Worm (Caenorhabditis elegans) whole organism, L3 larva: Measurements from ENCODE around the gene F49E11.2.

ENCODE experiments used
- R02D3.7 ChIP-seq: fragments of 150-350 bp; optimal IDR thresholded peaks from 2 replicates; lab custom pipeline; 2014; ENCODE audit warnings: missing biosample characterization, missing genetic modification characterization
- ceh-28 ChIP-seq: fragments of 150-350 bp; optimal IDR thresholded peaks from 2 replicates; lab custom pipeline; 2014; ENCODE audit warnings: missing biosample characterization, missing genetic modification reagents, missing genetic modification characterization
- ceh-9 ChIP-seq: sonication (generic microtip); optimal IDR thresholded peaks from 2 replicates; lab custom pipeline; 2018; ENCODE audit warnings: missing biosample characterization, missing genetic modification characterization
- egl-27 ChIP-seq: sonication (generic microtip); optimal IDR thresholded peaks from 4 replicates; lab custom pipeline; 2017; ENCODE audit warnings: missing biosample characterization, missing genetic modification reagents, missing genetic modification characterization
- elt-1 ChIP-seq: fragments of 150-350 bp; optimal IDR thresholded peaks from 2 replicates; lab custom pipeline; 2014; ENCODE audit warnings: missing biosample characterization, missing genetic modification characterization
- elt-3 ChIP-seq, 3 experiments: fragments of 150-350 bp in 1 of 3; sonication (generic microtip) in 2 of 3; optimal IDR thresholded peaks; 2 replicates in 2 of 3; 4 replicates in 1 of 3; lab custom pipeline; 2014 to 2017; ENCODE audit warnings: missing biosample characterization in 3 of 3, missing genetic modification characterization in 3 of 3
- fkh-10 ChIP-seq: sonication (generic microtip); optimal IDR thresholded peaks from 2 replicates; lab custom pipeline; 2017; ENCODE audit warnings: missing biosample characterization, missing genetic modification reagents, missing genetic modification characterization
- fkh-2 ChIP-seq: fragments of 150-350 bp; optimal IDR thresholded peaks from 2 replicates; lab custom pipeline; 2014; ENCODE audit warnings: missing biosample characterization, missing genetic modification reagents, missing genetic modification characterization
- fos-1 ChIP-seq: fragments of 150-350 bp; optimal IDR thresholded peaks from 2 replicates; lab custom pipeline; 2014; ENCODE audit warnings: missing biosample characterization, missing genetic modification characterization
- lin-15B ChIP-seq: fragments of 150-350 bp; optimal IDR thresholded peaks from 2 replicates; lab custom pipeline; 2014; ENCODE audit warnings: missing biosample characterization, missing genetic modification characterization
- lin-39 ChIP-seq: fragments of 150-350 bp; optimal IDR thresholded peaks from 2 replicates; lab custom pipeline; 2018; ENCODE audit warnings: missing biosample characterization, missing genetic modification reagents, missing genetic modification characterization
- mdl-1 ChIP-seq: fragments of 150-350 bp; optimal IDR thresholded peaks from 2 replicates; lab custom pipeline; 2014; ENCODE audit warnings: missing biosample characterization, missing genetic modification characterization
- mml-1 ChIP-seq: fragments of 150-350 bp; sonication (generic microtip); optimal IDR thresholded peaks from 3 replicates; lab custom pipeline; 2014; ENCODE audit warnings: missing biosample characterization, missing genetic modification characterization
- nhr-11 ChIP-seq: fragments of 150-350 bp; optimal IDR thresholded peaks from 2 replicates; lab custom pipeline; 2014; ENCODE audit warnings: missing biosample characterization, missing genetic modification characterization
- nhr-12 ChIP-seq: fragments of 150-350 bp; optimal IDR thresholded peaks from 2 replicates; lab custom pipeline; 2014; ENCODE audit warnings: missing biosample characterization, missing genetic modification characterization
- nhr-23 ChIP-seq: fragments of 150-350 bp; optimal IDR thresholded peaks from 2 replicates; lab custom pipeline; 2014; ENCODE audit warnings: missing biosample characterization, missing genetic modification reagents, missing genetic modification characterization
- nhr-237 ChIP-seq: fragments of 150-350 bp; optimal IDR thresholded peaks from 2 replicates; lab custom pipeline; 2014; ENCODE audit warnings: missing biosample characterization, missing genetic modification characterization
- nhr-25 ChIP-seq: sonication (generic microtip); optimal IDR thresholded peaks from 2 replicates; lab custom pipeline; 2017; ENCODE audit warnings: missing biosample characterization, missing genetic modification characterization
- nhr-43 ChIP-seq: sonication (generic microtip); optimal IDR thresholded peaks from 2 replicates; lab custom pipeline; 2016; ENCODE audit warnings: mild to moderate bottlenecking, missing genetic modification characterization, missing compliant biosample characterization; ENCODE audit not compliant: poor library complexity, severe bottlenecking
- nhr-67 ChIP-seq: fragments of 150-350 bp; optimal IDR thresholded peaks from 2 replicates; lab custom pipeline; 2014; ENCODE audit warnings: missing biosample characterization, missing genetic modification characterization
- pqm-1 ChIP-seq: fragments of 150-350 bp; optimal IDR thresholded peaks from 2 replicates; lab custom pipeline; 2017; ENCODE audit warnings: missing biosample characterization, missing genetic modification characterization, inconsistent platforms
- sea-2 ChIP-seq: fragments of 150-350 bp; sonication (generic microtip); optimal IDR thresholded peaks from 4 replicates; lab custom pipeline; 2014; ENCODE audit warnings: missing biosample characterization, missing genetic modification reagents, missing genetic modification characterization
- skn-1 ChIP-seq: fragments of 150-350 bp; optimal IDR thresholded peaks from 2 replicates; lab custom pipeline; 2014; ENCODE audit warnings: missing biosample characterization, missing genetic modification characterization
- snpc-4 ChIP-seq: fragments of 150-350 bp; optimal IDR thresholded peaks from 2 replicates; lab custom pipeline; 2014; ENCODE audit warnings: missing biosample characterization, missing genetic modification characterization
- tbx-2 ChIP-seq: sonication (generic microtip); optimal IDR thresholded peaks from 2 replicates; lab custom pipeline; 2016; ENCODE audit warnings: mild to moderate bottlenecking, missing genetic modification characterization, missing compliant biosample characterization
- unc-39 ChIP-seq: sonication (generic microtip); optimal IDR thresholded peaks from 4 replicates; lab custom pipeline; 2017; ENCODE audit warnings: missing biosample characterization, missing genetic modification characterization
- unc-62 ChIP-seq: fragments of 150-350 bp; sonication (generic microtip); optimal IDR thresholded peaks from 4 replicates; lab custom pipeline; 2014; ENCODE audit warnings: missing biosample characterization, missing genetic modification reagents, missing genetic modification characterization
- zag-1 ChIP-seq: fragments of 150-350 bp; optimal IDR thresholded peaks from 2 replicates; lab custom pipeline; 2014; ENCODE audit warnings: missing biosample characterization, missing genetic modification characterization
- ztf-11 ChIP-seq: fragments of 150-350 bp; optimal IDR thresholded peaks from 2 replicates; lab custom pipeline; 2014; ENCODE audit warnings: missing biosample characterization, missing genetic modification characterization
- ztf-4 ChIP-seq: fragments of 150-350 bp; optimal IDR thresholded peaks from 2 replicates; lab custom pipeline; 2014; ENCODE audit warnings: missing biosample characterization, missing genetic modification characterization

The F49E11.2 gene

ce11 chrIV:13075625-13076252 lies 37.0 kb upstream of the F49E11.2 start:
- TF ChIP-seq nhr-43 (tag; lab: Kevin White, UChicago) = peak; percentile 63
- peak; percentile 51 for TF ChIP-seq nhr-23 (tag; lab: Kevin White, UChicago)
- peak in 2 of 3 experiments; percentile 43 to 47 for TF ChIP-seq elt-3 (tag; optimal IDR thresholded peaks at IDR 0.05; lab: Kevin White, UChicago)
- no peak for TF ChIP-seq fkh-2 (tag; lab: Kevin White, UChicago)
- TF ChIP-seq nhr-25 = peak; percentile 17
- TF ChIP-seq, all 47 proteins: peak for 4

- TF ChIP-seq pqm-1 (no peak), ztf-4 (no peak), ztf-11 (no peak), sea-2 (GFP tag; lab: Kevin White, UChicago) (no peak), lin-15B (tag; lab: Kevin White, UChicago) (no peak), tbx-2 (tag; lab: Kevin White, UChicago) (no peak), zag-1 (tag; lab: Kevin White, UChicago) (no peak), skn-1 (tag; lab: Kevin White, UChicago) (no peak), snpc-4 (tag; lab: Kevin White, UChicago) (no peak)
Measured at ce11 chrIV:13071445-13071844, 32.7 kb upstream of the F49E11.2 start, which contains the start of gene scl-8. Gene scl-8, plus strand, starts transcription at chrIV:13071745.

ce11 chrIV:13070142-13070541 lies 31.4 kb upstream of the F49E11.2 start, which contains the start of gene scl-7:
Gene scl-7, plus strand, starts transcription at chrIV:13070442.
- TF ChIP-seq mdl-1 (tag; lab: Kevin White, UChicago) = no peak
- no peak for TF ChIP-seq ceh-9 (tag; lab: Kevin White, UChicago)
- no peak for TF ChIP-seq lin-39 (tag; lab: Kevin White, UChicago)
- TF ChIP-seq nhr-25 = no peak
- TF ChIP-seq nhr-23 (tag; lab: Kevin White, UChicago) = no peak
- TF ChIP-seq elt-1 (tag; lab: Kevin White, UChicago) = no peak
- TF ChIP-seq zag-1 (tag; lab: Kevin White, UChicago) = no peak
- TF ChIP-seq nhr-67 (tag; lab: Kevin White, UChicago) = no peak
- no peak for TF ChIP-seq nhr-12
- TF ChIP-seq nhr-43 (tag; lab: Kevin White, UChicago) = no peak
- TF ChIP-seq unc-62 (GFP tag; lab: Kevin White, UChicago) = no peak
- TF ChIP-seq egl-27 (tag; lab: Kevin White, UChicago) = no peak
- TF ChIP-seq, all 47 proteins: peak for 0

ce11 chrIV:13068451-13068850 lies 29.7 kb upstream of the F49E11.2 start, which contains the start of gene scl-6:
Gene scl-6, plus strand, starts transcription at chrIV:13068751.
- TF ChIP-seq nhr-237 = no peak
- no peak for TF ChIP-seq elt-3 (tag; optimal IDR thresholded peaks at IDR 0.05; lab: Kevin White, UChicago)
- TF ChIP-seq lin-15B (tag; lab: Kevin White, UChicago) = no peak
- TF ChIP-seq mml-1 (tag; lab: Kevin White, UChicago) = no peak

ce11 chrIV:13067200-13067599 lies 28.4 kb upstream of the F49E11.2 start, which contains the start of gene col-131:
Gene col-131, minus strand, starts transcription at chrIV:13067300.
- no peak for TF ChIP-seq nhr-12
- no peak for TF ChIP-seq nhr-25
- TF ChIP-seq sea-2 (GFP tag; lab: Kevin White, UChicago) = no peak
- no peak for TF ChIP-seq ztf-11
- no peak for TF ChIP-seq fkh-10
- no peak for TF ChIP-seq fos-1 (tag; lab: Kevin White, UChicago)
- TF ChIP-seq ceh-28 (tag; lab: Kevin White, UChicago) = no peak
- no peak for TF ChIP-seq skn-1 (tag; lab: Kevin White, UChicago)
- TF ChIP-seq elt-3 (tag; optimal IDR thresholded peaks at IDR 0.05; lab: Kevin White, UChicago) = no peak
- TF ChIP-seq egl-27 (tag; lab: Kevin White, UChicago) = no peak
- no peak for TF ChIP-seq mdl-1 (tag; lab: Kevin White, UChicago)
- no peak for TF ChIP-seq unc-39 (tag; lab: Kevin White, UChicago)
- TF ChIP-seq R02D3.7 (tag; lab: Kevin White, UChicago) = no peak
- TF ChIP-seq nhr-11 (tag; lab: Kevin White, UChicago) = no peak
- no peak for TF ChIP-seq lin-15B (tag; lab: Kevin White, UChicago)
- no peak for TF ChIP-seq snpc-4 (tag; lab: Kevin White, UChicago)
- no peak for TF ChIP-seq fkh-2 (tag; lab: Kevin White, UChicago)
- TF ChIP-seq nhr-43 (tag; lab: Kevin White, UChicago) = no peak
